Worm (Caenorhabditis elegans) whole organism, young adult: Measurements from ENCODE around the gene F47B10.4.

ENCODE experiments used
- B0261.1 ChIP-seq: sonication (generic microtip); optimal IDR thresholded peaks from 2 replicates; lab custom pipeline; 2016; ENCODE audit warnings: mild to moderate bottlenecking, missing genetic modification characterization, moderate library complexity, missing compliant biosample characterization
- C06A6.2 ChIP-seq: fragments of 200-800 bp; sonication (Bioruptor generic); conservative IDR thresholded peaks from 2 replicates; pipeline ENCODE4 v1.3.6; 2022; ENCODE audit warnings: missing genetic modification characterization, missing compliant biosample characterization
- C17E4.6 ChIP-seq: fragments of 200-800 bp; sonication (Bioruptor generic); IDR thresholded peaks from 2 replicates; pipeline ENCODE4 v1.3.6; 2022; ENCODE audit warnings: missing genetic modification reagents, missing genetic modification characterization, missing compliant biosample characterization
- F37B4.10 ChIP-seq: fragments of 200-800 bp; sonication (Bioruptor generic); IDR thresholded peaks from 2 replicates; pipeline ENCODE4 v1.3.6; 2022; ENCODE audit warnings: missing genetic modification characterization, missing compliant biosample characterization
- Y67H2A.10 ChIP-seq: fragments of 200-800 bp; sonication (Bioruptor generic); conservative IDR thresholded peaks from 2 replicates; pipeline ENCODE4 v1.3.6; 2022; ENCODE audit warnings: missing genetic modification reagents, missing genetic modification characterization, missing compliant biosample characterization
- aptf-2 ChIP-seq: fragments of 200-800 bp; sonication (Bioruptor generic); conservative IDR thresholded peaks from 2 replicates; pipeline ENCODE4 v1.3.6; 2022; ENCODE audit warnings: missing genetic modification reagents, missing genetic modification characterization, missing compliant biosample characterization
- aptf-3 ChIP-seq: fragments of 200-800 bp; sonication (Bioruptor generic); IDR thresholded peaks from 2 replicates; pipeline ENCODE4 v1.3.6; 2022; ENCODE audit warnings: missing genetic modification characterization, missing compliant biosample characterization
- atf-7 ChIP-seq: sonication (generic microtip); optimal IDR thresholded peaks from 2 replicates; lab custom pipeline; 2017; ENCODE audit warnings: mild to moderate bottlenecking, missing genetic modification characterization, missing compliant biosample characterization
- attf-6 ChIP-seq: fragments of 200-800 bp; sonication (Bioruptor generic); IDR thresholded peaks from 2 replicates; pipeline ENCODE4 v1.3.6; 2022; ENCODE audit warnings: missing genetic modification reagents, missing genetic modification characterization, missing compliant biosample characterization
- bed-1 ChIP-seq: fragments of 200-800 bp; sonication (Bioruptor generic); IDR thresholded peaks from 2 replicates; pipeline ENCODE4 v1.3.6; 2022; ENCODE audit warnings: missing genetic modification reagents, missing genetic modification characterization, missing compliant biosample characterization
- ceh-79 ChIP-seq: sonication (generic microtip); optimal IDR thresholded peaks from 2 replicates; lab custom pipeline; 2017; ENCODE audit warnings: mild to moderate bottlenecking, missing genetic modification characterization, missing compliant biosample characterization
- dpl-1 ChIP-seq: fragments of 150-350 bp; optimal IDR thresholded peaks from 2 replicates; lab custom pipeline; 2014; ENCODE audit warnings: missing biosample characterization, missing genetic modification reagents, missing genetic modification characterization
- efl-1 ChIP-seq: fragments of 150-350 bp; optimal IDR thresholded peaks from 2 replicates; lab custom pipeline; 2014; ENCODE audit warnings: missing biosample characterization, missing genetic modification reagents, missing genetic modification characterization
- egl-18 ChIP-seq: fragments of 200-800 bp; sonication (Bioruptor generic); IDR thresholded peaks from 2 replicates; pipeline ENCODE4 v1.3.6; 2022; ENCODE audit warnings: missing genetic modification reagents, missing genetic modification characterization, missing compliant biosample characterization
- egl-44 ChIP-seq: fragments of 200-800 bp; sonication (Bioruptor generic); IDR thresholded peaks from 2 replicates; pipeline ENCODE4 v1.3.6; 2022; ENCODE audit warnings: missing genetic modification reagents, missing genetic modification characterization, missing compliant biosample characterization
- hrde-1 ChIP-seq: sonication (generic microtip); optimal IDR thresholded peaks from 2 replicates; lab custom pipeline; 2016; ENCODE audit warnings: missing genetic modification characterization, mild to moderate bottlenecking, missing compliant biosample characterization, moderate library complexity, missing genotype, missing genetic modification reagents, borderline replicate concordance
- lag-1 ChIP-seq: fragments of 200-800 bp; sonication (Bioruptor generic); IDR thresholded peaks from 2 replicates; pipeline ENCODE4 v1.3.6; 2022; ENCODE audit warnings: missing genetic modification reagents, missing genetic modification characterization, missing compliant biosample characterization
- let-607 ChIP-seq, 2 experiments: fragments of 200-800 bp in 1 of 2; sonication (Bioruptor generic) in 1 of 2; sonication (generic microtip) in 1 of 2; optimal IDR thresholded peaks; 2 replicates each; lab custom pipeline; 2016 to 2018; ENCODE audit warnings: mild to moderate bottlenecking in 2 of 2, missing compliant biosample characterization in 2 of 2, missing genetic modification characterization in 2 of 2, moderate library complexity in 2 of 2, missing genotype in 1 of 2
- lin-35 ChIP-seq, 3 experiments: fragments of 150-350 bp in 2 of 3; sonication (generic microtip) in 1 of 3; optimal IDR thresholded peaks; 2 replicates each; lab custom pipeline; 2014 to 2018; ENCODE audit warnings: missing biosample characterization in 3 of 3, missing genetic modification characterization in 3 of 3, missing genetic modification reagents in 3 of 3
- lir-1 ChIP-seq: fragments of 200-800 bp; sonication (Bioruptor generic); conservative IDR thresholded peaks from 2 replicates; pipeline ENCODE4 v1.3.6; 2022; ENCODE audit warnings: missing genetic modification reagents, missing genetic modification characterization, missing compliant biosample characterization
- lsl-1 ChIP-seq: fragments of 200-800 bp; sonication (Bioruptor generic); optimal IDR thresholded peaks from 2 replicates; lab custom pipeline; 2018; ENCODE audit warnings: mild to moderate bottlenecking, missing genetic modification characterization, moderate library complexity, missing compliant biosample characterization
- nhr-27 ChIP-seq: fragments of 200-800 bp; sonication (Bioruptor generic); optimal IDR thresholded peaks from 2 replicates; lab custom pipeline; 2018; ENCODE audit warnings: mild to moderate bottlenecking, missing genetic modification characterization, moderate library complexity, missing compliant biosample characterization
- nhr-80 ChIP-seq: sonication (generic microtip); optimal IDR thresholded peaks from 2 replicates; lab custom pipeline; 2016; ENCODE audit warnings: missing genetic modification characterization, missing compliant biosample characterization
- rec-8 ChIP-seq, 2 experiments: sonication (generic microtip); optimal IDR thresholded peaks; 2 replicates each; lab custom pipeline; 2016; ENCODE audit warnings: mild to moderate bottlenecking in 2 of 2, missing genetic modification characterization in 2 of 2, missing genetic modification reagents in 2 of 2, missing genotype in 2 of 2, missing biosample characterization in 1 of 2, missing compliant biosample characterization in 1 of 2, moderate library complexity in 1 of 2
- sdz-38 ChIP-seq: sonication (generic microtip); optimal IDR thresholded peaks from 2 replicates; lab custom pipeline; 2016; ENCODE audit warnings: missing genotype, missing genetic modification characterization, missing compliant biosample characterization
- sea-2 ChIP-seq: fragments of 200-800 bp; sonication (Bioruptor generic); IDR thresholded peaks from 2 replicates; pipeline ENCODE4 v1.3.6; 2022; ENCODE audit warnings: missing genetic modification characterization, missing compliant biosample characterization
- snpc-3.4 ChIP-seq: sonication (generic microtip); optimal IDR thresholded peaks from 2 replicates; lab custom pipeline; 2017; ENCODE audit warnings: missing genetic modification characterization, mild to moderate bottlenecking, missing compliant biosample characterization, antibody characterized with exemption, moderate library complexity, missing genotype, missing genetic modification reagents
- ztf-18 ChIP-seq: sonication (generic microtip); optimal IDR thresholded peaks from 2 replicates; lab custom pipeline; 2016; ENCODE audit warnings: missing genotype, mild to moderate bottlenecking, missing genetic modification characterization, missing compliant biosample characterization
- ztf-22 ChIP-seq: fragments of 200-800 bp; sonication (Bioruptor generic); optimal IDR thresholded peaks from 2 replicates; lab custom pipeline; 2018; ENCODE audit warnings: mild to moderate bottlenecking, missing genetic modification characterization, moderate library complexity, missing compliant biosample characterization
- ztf-28 ChIP-seq: fragments of 200-800 bp; sonication (Bioruptor generic); IDR thresholded peaks from 2 replicates; pipeline ENCODE4 v1.3.6; 2022; ENCODE audit warnings: missing genetic modification reagents, missing genetic modification characterization, missing compliant biosample characterization

F47B10.4 gene

ce11 chrX:10909661-10910060, 18.6 kb downstream of the F47B10.4 start:
- no peak for TF ChIP-seq lir-1
- TF ChIP-seq let-607 (tag; optimal IDR thresholded peaks at IDR 0.05; lab: Kevin White, UChicago), result no peak
- TF ChIP-seq atf-7 (tag; lab: Kevin White, UChicago), result no peak
- TF ChIP-seq hrde-1, result no peak
- TF ChIP-seq lin-35 (GFP tag; optimal IDR thresholded peaks at IDR 0.05; lab: Kevin White, UChicago), result no peak

- TF ChIP-seq nhr-27 (no peak), sea-2 (GFP tag; lab: Robert Waterston, UW) (no peak), sdz-38 (tag; lab: Kevin White, UChicago) (no peak), ztf-18 (no peak), bed-1 (no peak)
Observed at ce11 chrX:10910716-10911115, 19.7 kb downstream of the F47B10.4 start, which contains the start of gene F47B10.8. TSS of gene F47B10.8 (minus strand) at chrX:10910816.

ce11 chrX:10913981-10914380, 22.9 kb downstream of the F47B10.4 start, which contains the start of gene F47B10.9:
TSS of gene F47B10.9 (minus strand) at chrX:10914081.
- no peak for TF ChIP-seq egl-44 (GFP tag; lab: Robert Waterston, UW)
- no peak for TF ChIP-seq F37B4.10 (GFP tag; lab: Robert Waterston, UW)
- no peak for TF ChIP-seq C06A6.2 (GFP tag; lab: Robert Waterston, UW)
- TF ChIP-seq ztf-22 (GFP tag; lab: Kevin White, UChicago), result no peak
- no peak for TF ChIP-seq lsl-1
- TF ChIP-seq C17E4.6 (GFP tag; lab: Robert Waterston, UW), result no peak
- no peak for TF ChIP-seq Y67H2A.10 (GFP tag; lab: Robert Waterston, UW)
- no peak for TF ChIP-seq efl-1 (GFP tag; lab: Kevin White, UChicago)
- no peak for TF ChIP-seq snpc-3.4 (tag; lab: Kevin White, UChicago)
- no peak for TF ChIP-seq let-607 (tag; optimal IDR thresholded peaks at IDR 0.05; lab: Kevin White, UChicago)
- TF ChIP-seq lag-1 (GFP tag; lab: Robert Waterston, UW), result no peak
- TF ChIP-seq rec-8 (tag; optimal IDR thresholded peaks at IDR 0.05; lab: Kevin White, UChicago), result no peak
- TF ChIP-seq B0261.1 (tag; lab: Kevin White, UChicago), result no peak
- TF ChIP-seq ztf-28, result no peak
- no peak for TF ChIP-seq aptf-3
- TF ChIP-seq ceh-79 (tag; lab: Kevin White, UChicago), result no peak
- no peak for TF ChIP-seq attf-6
- no peak for TF ChIP-seq egl-18 (GFP tag; lab: Robert Waterston, UW)
- TF ChIP-seq sea-2 (GFP tag; lab: Robert Waterston, UW), result no peak

- TF ChIP-seq ztf-18 (no peak), nhr-80 (tag; lab: Kevin White, UChicago) (peak; percentile 58)
Observed at ce11 chrX:10914421-10915277, 23.6 kb downstream of the F47B10.4 start.

ce11 chrX:10916194-10916593, 25.1 kb downstream of the F47B10.4 start:
- TF ChIP-seq aptf-2 (GFP tag; lab: Robert Waterston, UW), result 0 out of 2 replicates have a peak, but pooled peaks have one; percentile 25
- peak; percentile 37 for TF ChIP-seq nhr-80 (tag; lab: Kevin White, UChicago)
- no peak for TF ChIP-seq dpl-1 (GFP tag; lab: Kevin White, UChicago)
